Fruit fly (Drosophila melanogaster) whole organism, prepupa: Measurements from ENCODE around the gene Nsun5.

Experiments
- CG10631 ChIP-seq: fragments of 200-800 bp; sonication (Bioruptor generic); optimal IDR thresholded peaks from 2 replicates; lab custom pipeline; 2016; ENCODE audit warnings: missing biosample characterization, missing genetic modification characterization
- fd85E ChIP-seq: fragments of 200-800 bp; sonication (Bioruptor generic); optimal IDR thresholded peaks from 3 replicates; lab custom pipeline; 2016; ENCODE audit warnings: missing biosample characterization, missing genetic modification characterization
- pdm3 ChIP-seq: fragments of 200-800 bp; sonication (Bioruptor generic); optimal IDR thresholded peaks from 3 replicates; lab custom pipeline; 2016; ENCODE audit warnings: missing biosample characterization, missing genetic modification characterization

DNA sequence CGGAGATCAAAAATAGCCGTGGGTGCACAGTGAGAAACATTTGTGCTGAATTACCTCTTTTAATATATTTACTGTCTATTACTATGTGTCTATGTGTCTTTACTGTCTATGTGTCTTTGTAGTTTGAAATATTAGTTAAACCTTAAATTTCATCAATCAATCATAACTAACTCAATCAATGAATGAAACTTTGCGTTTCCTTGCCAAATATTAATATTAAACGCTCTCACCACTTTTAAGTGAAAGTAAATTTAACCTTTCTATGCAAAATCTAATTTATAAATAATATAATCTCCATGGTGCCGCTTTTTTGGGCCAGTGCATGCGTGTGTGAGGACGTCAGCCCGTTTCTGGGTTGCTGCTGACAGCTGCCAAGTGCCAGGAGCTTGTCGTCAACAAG lies 19.1 kb upstream of the Nsun5 start:
- TF ChIP-seq fd85E (GFP tag; lab: Kevin White, UChicago) = peak; percentile 44
- TF ChIP-seq pdm3 (GFP tag; lab: Kevin White, UChicago) = peak; percentile 79
- peak; percentile 67 for TF ChIP-seq CG10631 (GFP tag; lab: Kevin White, UChicago)
